Worm (Caenorhabditis elegans) whole organism, young adult: ENCODE data around the gene fbxa-136.

Source experiments
- B0035.1 ChIP-seq: sonication (generic microtip); optimal IDR thresholded peaks from 2 replicates; lab custom pipeline; 2016; ENCODE audit warnings: missing genetic modification characterization, mild to moderate bottlenecking, missing compliant biosample characterization, missing genotype, missing genetic modification reagents
- F52B5.7 ChIP-seq: sonication (generic microtip); optimal IDR thresholded peaks from 2 replicates; lab custom pipeline; 2016; ENCODE audit warnings: mild to moderate bottlenecking, missing genetic modification characterization, missing compliant biosample characterization
- K11D2.4 ChIP-seq: fragments of 200-800 bp; sonication (Bioruptor generic); IDR thresholded peaks from 2 replicates; pipeline ENCODE4 v1.3.6; 2022; ENCODE audit warnings: missing genetic modification reagents, missing genetic modification characterization, missing compliant biosample characterization
- T07F8.4 ChIP-seq: sonication (generic microtip); optimal IDR thresholded peaks from 2 replicates; lab custom pipeline; 2016; ENCODE audit warnings: mild to moderate bottlenecking, missing genetic modification characterization, moderate library complexity, missing compliant biosample characterization
- Y53F4B.3 ChIP-seq: fragments of 200-800 bp; sonication (Bioruptor generic); IDR thresholded peaks from 2 replicates; pipeline ENCODE4 v1.3.6; 2022; ENCODE audit warnings: missing genetic modification reagents, missing genetic modification characterization, missing compliant biosample characterization
- Y95B8A.8 ChIP-seq: fragments of 200-800 bp; sonication (Bioruptor generic); IDR thresholded peaks from 2 replicates; pipeline ENCODE4 v1.3.6; 2022; ENCODE audit warnings: missing genetic modification reagents, missing genetic modification characterization, missing compliant biosample characterization
- akir-1 ChIP-seq: fragments of 200-800 bp; sonication (Bioruptor generic); optimal IDR thresholded peaks from 2 replicates; lab custom pipeline; 2018; ENCODE audit warnings: mild to moderate bottlenecking, missing genetic modification characterization, moderate library complexity, missing compliant biosample characterization
- attf-5 ChIP-seq: fragments of 200-800 bp; sonication (Bioruptor generic); optimal IDR thresholded peaks from 2 replicates; lab custom pipeline; 2018; ENCODE audit warnings: mild to moderate bottlenecking, missing genetic modification characterization, missing compliant biosample characterization
- bed-2 ChIP-seq: fragments of 200-800 bp; sonication (Bioruptor generic); IDR thresholded peaks from 2 replicates; pipeline ENCODE4 v1.3.6; 2022; ENCODE audit warnings: missing genetic modification reagents, missing genetic modification characterization, missing compliant biosample characterization
- ccch-3 ChIP-seq: fragments of 200-800 bp; sonication (Bioruptor generic); optimal IDR thresholded peaks from 2 replicates; lab custom pipeline; 2018; ENCODE audit warnings: mild to moderate bottlenecking, missing genetic modification characterization, missing compliant biosample characterization
- ceh-100 ChIP-seq: fragments of 200-800 bp; sonication (Bioruptor generic); IDR thresholded peaks from 2 replicates; pipeline ENCODE4 v1.3.6; 2022; ENCODE audit warnings: missing genetic modification reagents, missing genetic modification characterization, missing compliant biosample characterization
- ceh-79 ChIP-seq: sonication (generic microtip); optimal IDR thresholded peaks from 2 replicates; lab custom pipeline; 2017; ENCODE audit warnings: mild to moderate bottlenecking, missing genetic modification characterization, missing compliant biosample characterization
- dox-1 ChIP-seq: fragments of 200-800 bp; sonication (Bioruptor generic); IDR thresholded peaks from 2 replicates; pipeline ENCODE4 v1.3.6; 2022; ENCODE audit warnings: missing genetic modification reagents, missing genetic modification characterization, missing compliant biosample characterization
- fkh-3 ChIP-seq: sonication (generic microtip); optimal IDR thresholded peaks from 2 replicates; lab custom pipeline; 2016; ENCODE audit warnings: mild to moderate bottlenecking, missing genetic modification characterization, missing compliant biosample characterization
- him-1 ChIP-seq: sonication (generic microtip); optimal IDR thresholded peaks from 2 replicates; lab custom pipeline; 2016; ENCODE audit warnings: missing genotype, missing genetic modification reagents, missing genetic modification characterization, missing compliant biosample characterization
- hlh-26 ChIP-seq: fragments of 200-800 bp; sonication (Bioruptor generic); conservative IDR thresholded peaks from 2 replicates; pipeline ENCODE4 v1.3.6; 2022; ENCODE audit warnings: missing genetic modification reagents, missing genetic modification characterization, missing compliant biosample characterization
- hmg-1.2 ChIP-seq: fragments of 200-800 bp; sonication (Bioruptor generic); IDR thresholded peaks from 2 replicates; pipeline ENCODE4 v1.3.6; 2022; ENCODE audit warnings: missing genetic modification reagents, missing genetic modification characterization, missing compliant biosample characterization
- hrde-1 ChIP-seq: sonication (generic microtip); optimal IDR thresholded peaks from 2 replicates; lab custom pipeline; 2016; ENCODE audit warnings: missing genetic modification characterization, mild to moderate bottlenecking, missing compliant biosample characterization, moderate library complexity, missing genotype, missing genetic modification reagents, borderline replicate concordance
- hsf-1 ChIP-seq: fragments of 200-800 bp; sonication (Bioruptor generic); IDR thresholded peaks from 2 replicates; pipeline ENCODE4 v1.3.6; 2022; ENCODE audit warnings: missing genetic modification reagents, missing genetic modification characterization, missing compliant biosample characterization
- lin-35 ChIP-seq, 3 experiments: fragments of 150-350 bp in 2 of 3; sonication (generic microtip) in 1 of 3; optimal IDR thresholded peaks; 2 replicates each; lab custom pipeline; 2014 to 2018; ENCODE audit warnings: missing biosample characterization in 3 of 3, missing genetic modification characterization in 3 of 3, missing genetic modification reagents in 3 of 3
- lsl-1 ChIP-seq: fragments of 200-800 bp; sonication (Bioruptor generic); optimal IDR thresholded peaks from 2 replicates; lab custom pipeline; 2018; ENCODE audit warnings: mild to moderate bottlenecking, missing genetic modification characterization, moderate library complexity, missing compliant biosample characterization
- lsy-27 ChIP-seq: sonication (generic microtip); optimal IDR thresholded peaks from 2 replicates; lab custom pipeline; 2017; ENCODE audit warnings: missing genetic modification characterization, mild to moderate bottlenecking, missing compliant biosample characterization, antibody characterized with exemption, missing genotype, borderline replicate concordance; ENCODE audit not compliant: insufficient read depth
- nfya-1 ChIP-seq: sonication (generic microtip); optimal IDR thresholded peaks from 2 replicates; lab custom pipeline; 2017; ENCODE audit warnings: antibody characterized with exemption, missing compliant biosample characterization, missing genetic modification characterization, borderline replicate concordance; ENCODE audit not compliant: insufficient read depth
- nfyb-1 ChIP-seq: fragments of 200-800 bp; sonication (Bioruptor generic); IDR thresholded peaks from 2 replicates; pipeline ENCODE4 v1.3.6; 2022; ENCODE audit warnings: missing genetic modification reagents, missing genetic modification characterization, missing compliant biosample characterization
- nhr-120 ChIP-seq: fragments of 200-800 bp; sonication (Bioruptor generic); IDR thresholded peaks from 2 replicates; pipeline ENCODE4 v1.3.6; 2022; ENCODE audit warnings: missing genetic modification characterization, missing compliant biosample characterization
- nhr-27 ChIP-seq: fragments of 200-800 bp; sonication (Bioruptor generic); optimal IDR thresholded peaks from 2 replicates; lab custom pipeline; 2018; ENCODE audit warnings: mild to moderate bottlenecking, missing genetic modification characterization, moderate library complexity, missing compliant biosample characterization
- nhr-80 ChIP-seq: sonication (generic microtip); optimal IDR thresholded peaks from 2 replicates; lab custom pipeline; 2016; ENCODE audit warnings: missing genetic modification characterization, missing compliant biosample characterization
- pha-4 ChIP-seq: fragments of 150-350 bp; sonication (generic microtip); optimal IDR thresholded peaks from 2 replicates; lab custom pipeline; 2014; ENCODE audit warnings: missing biosample characterization, missing genetic modification reagents, missing genetic modification characterization
- rec-8 ChIP-seq, 2 experiments: sonication (generic microtip); optimal IDR thresholded peaks; 2 replicates each; lab custom pipeline; 2016; ENCODE audit warnings: mild to moderate bottlenecking in 2 of 2, missing genetic modification characterization in 2 of 2, missing genetic modification reagents in 2 of 2, missing genotype in 2 of 2, missing biosample characterization in 1 of 2, missing compliant biosample characterization in 1 of 2, moderate library complexity in 1 of 2
- rpc-1 ChIP-seq, 2 experiments: fragments of 150-350 bp in 1 of 2; sonication (generic microtip) in 1 of 2; optimal IDR thresholded peaks; 2 replicates each; lab custom pipeline; 2014 to 2018; ENCODE audit warnings: missing biosample characterization in 1 of 2, missing genetic modification characterization in 1 of 2, missing genetic modification reagents in 1 of 2, missing genotype in 1 of 2
- snpc-1.1 ChIP-seq: sonication (generic microtip); optimal IDR thresholded peaks from 2 replicates; lab custom pipeline; 2017; ENCODE audit warnings: missing genetic modification characterization, mild to moderate bottlenecking, missing compliant biosample characterization, antibody characterized with exemption, moderate library complexity, missing genotype, missing genetic modification reagents; ENCODE audit not compliant: insufficient read depth
- sptf-2 ChIP-seq: fragments of 200-800 bp; sonication (Bioruptor generic); optimal IDR thresholded peaks from 2 replicates; lab custom pipeline; 2018; ENCODE audit warnings: mild to moderate bottlenecking, missing genetic modification characterization, missing compliant biosample characterization
- unc-62 ChIP-seq: fragments of 150-350 bp; optimal IDR thresholded peaks from 2 replicates; lab custom pipeline; 2014; ENCODE audit warnings: missing biosample characterization, missing genetic modification reagents, missing genetic modification characterization
- xnd-1 ChIP-seq: sonication (generic microtip); optimal IDR thresholded peaks from 2 replicates; lab custom pipeline; 2016; ENCODE audit warnings: missing genotype, missing genetic modification reagents, missing genetic modification characterization, missing compliant biosample characterization
- zim-3 ChIP-seq: sonication (generic microtip); optimal IDR thresholded peaks from 2 replicates; lab custom pipeline; 2017; ENCODE audit warnings: mild to moderate bottlenecking, missing genetic modification characterization, moderate library complexity, missing compliant biosample characterization
- ztf-6 ChIP-seq: fragments of 200-800 bp; sonication (Bioruptor generic); IDR thresholded peaks from 2 replicates; pipeline ENCODE4 v1.3.6; 2022; ENCODE audit warnings: missing genetic modification reagents, missing genetic modification characterization, missing compliant biosample characterization

Gene fbxa-136

ce11 chrV:17558377-17558776 lies 37.5 kb downstream of the fbxa-136 start, which contains the start of gene fbxa-174:
fbxa-174 (minus strand) TSS chrV:17558477.
- TF ChIP-seq nhr-27 (no peak), xnd-1 (tag; lab: Kevin White, UChicago) (no peak), ccch-3 (GFP tag; lab: Kevin White, UChicago) (no peak), ceh-100 (no peak)

- no peak for TF ChIP-seq bed-2 (GFP tag; lab: Robert Waterston, UW)
- no peak for TF ChIP-seq hmg-1.2 (GFP tag; lab: Robert Waterston, UW)
- TF ChIP-seq K11D2.4 = no peak
- no peak for TF ChIP-seq Y95B8A.8 (GFP tag; lab: Robert Waterston, UW)
- TF ChIP-seq akir-1 (GFP tag; lab: Kevin White, UChicago) = no peak
- no peak for TF ChIP-seq B0035.1 (tag; lab: Kevin White, UChicago)
- no peak for TF ChIP-seq unc-62 (GFP tag; lab: Kevin White, UChicago)
- TF ChIP-seq zim-3 (tag; lab: Kevin White, UChicago) = no peak
- no peak for TF ChIP-seq nhr-80 (tag; lab: Kevin White, UChicago)
- no peak for TF ChIP-seq lsy-27 (tag; lab: Kevin White, UChicago)
- TF ChIP-seq snpc-1.1 = no peak
- no peak for TF ChIP-seq F52B5.7 (tag; lab: Kevin White, UChicago)
- no peak for TF ChIP-seq rec-8 (tag; optimal IDR thresholded peaks at IDR 0.05; lab: Kevin White, UChicago)
- TF ChIP-seq pha-4 (tag; lab: Kevin White, UChicago) = no peak
- no peak for TF ChIP-seq hlh-26 (GFP tag; lab: Robert Waterston, UW)
These were observed 38.1 kb downstream of the fbxa-136 start, which contains the start of gene fbxa-172 for ce11 chrV:17558946-17559345. fbxa-172 (plus strand) TSS chrV:17559246.

- TF ChIP-seq him-1 (tag; lab: Kevin White, UChicago) (no peak), rpc-1 (optimal IDR thresholded peaks at IDR 0.05; lab: Kevin White, UChicago) (no peak), rpc-1 (tag; optimal IDR thresholded peaks at IDR 0.05; lab: Kevin White, UChicago) (no peak), attf-5 (no peak), ceh-79 (tag; lab: Kevin White, UChicago) (no peak), nfya-1 (tag; lab: Kevin White, UChicago) (no peak), ztf-6 (GFP tag; lab: Robert Waterston, UW) (no peak), sptf-2 (no peak), lin-35 (GFP tag; optimal IDR thresholded peaks at IDR 0.05; lab: Kevin White, UChicago) (no peak), F52B5.7 (tag; lab: Kevin White, UChicago) (no peak)
These were observed 45.1 kb downstream of the fbxa-136 start, which contains the start of gene fbxa-171 for ce11 chrV:17565903-17566302. fbxa-171 (minus strand) TSS chrV:17566003.

- TF ChIP-seq nfyb-1 (GFP tag; lab: Robert Waterston, UW) (no peak), hsf-1 (GFP tag; lab: Robert Waterston, UW) (no peak), lsl-1 (no peak), Y53F4B.3 (GFP tag; lab: Robert Waterston, UW) (no peak), dox-1 (GFP tag; lab: Robert Waterston, UW) (no peak), nhr-120 (no peak), hrde-1 (tag; lab: Kevin White, UChicago) (no peak), T07F8.4 (no peak), fkh-3 (no peak), ztf-6 (GFP tag; lab: Robert Waterston, UW) (no peak)
- TF ChIP-seq, all 124 proteins: peak for 0
These were observed 46.0 kb downstream of the fbxa-136 start, which contains the start of gene C38D9.2 for ce11 chrV:17566850-17567249. C38D9.2 (plus strand) TSS chrV:17567150.
